Worm (Caenorhabditis elegans) whole organism, late embryonic: ENCODE data around the gene mpst-1.

Experiments used
- C08G9.2 ChIP-seq: sonication (generic microtip); optimal IDR thresholded peaks from 2 replicates; lab custom pipeline; 2016; ENCODE audit warnings: mild to moderate bottlenecking, missing genetic modification characterization, moderate library complexity, missing compliant biosample characterization
- C38D4.7 ChIP-seq: fragments of 200-800 bp; sonication (Bioruptor generic); optimal IDR thresholded peaks from 2 replicates; lab custom pipeline; 2018; ENCODE audit warnings: mild to moderate bottlenecking, missing genetic modification characterization, moderate library complexity, missing compliant biosample characterization
- K02D7.2 ChIP-seq: sonication (generic microtip); optimal IDR thresholded peaks from 2 replicates; lab custom pipeline; 2017; ENCODE audit warnings: mild to moderate bottlenecking, missing genetic modification characterization, missing compliant biosample characterization
- K09A11.1 ChIP-seq: sonication (generic microtip); optimal IDR thresholded peaks from 2 replicates; lab custom pipeline; 2017; ENCODE audit warnings: antibody characterized with exemption, mild to moderate bottlenecking, missing genetic modification characterization, missing compliant biosample characterization; ENCODE audit not compliant: insufficient read depth
- ahr-1 ChIP-seq: sonication (generic microtip); optimal IDR thresholded peaks from 2 replicates; lab custom pipeline; 2016; ENCODE audit warnings: missing genetic modification characterization, missing compliant biosample characterization
- ama-1 ChIP-seq: fragments of 150-350 bp; optimal IDR thresholded peaks from 2 replicates; lab custom pipeline; 2014
- ceh-18 ChIP-seq: sonication (generic microtip); optimal IDR thresholded peaks from 2 replicates; lab custom pipeline; 2016; ENCODE audit warnings: missing genetic modification characterization, missing compliant biosample characterization
- ceh-19 ChIP-seq: fragments of 200-800 bp; sonication (Bioruptor generic); optimal IDR thresholded peaks from 2 replicates; lab custom pipeline; 2018; ENCODE audit warnings: mild to moderate bottlenecking, missing genetic modification characterization, missing compliant biosample characterization
- ceh-2 ChIP-seq: sonication (generic microtip); optimal IDR thresholded peaks from 2 replicates; lab custom pipeline; 2016; ENCODE audit warnings: missing genotype, missing genetic modification characterization, missing compliant biosample characterization
- ceh-34 ChIP-seq: sonication (generic microtip); optimal IDR thresholded peaks from 2 replicates; lab custom pipeline; 2016; ENCODE audit warnings: mild to moderate bottlenecking, missing genetic modification characterization, missing compliant biosample characterization
- ceh-48 ChIP-seq: sonication (generic microtip); optimal IDR thresholded peaks from 2 replicates; lab custom pipeline; 2016; ENCODE audit warnings: missing genetic modification characterization, inconsistent platforms, missing compliant biosample characterization
- dve-1 ChIP-seq: sonication (generic microtip); optimal IDR thresholded peaks from 2 replicates; lab custom pipeline; 2017; ENCODE audit warnings: antibody characterized with exemption, mild to moderate bottlenecking, missing genetic modification characterization, missing compliant biosample characterization
- elt-2 ChIP-seq: sonication (generic microtip); optimal IDR thresholded peaks from 2 replicates; lab custom pipeline; 2016; ENCODE audit warnings: missing genetic modification reagents, missing genetic modification characterization, missing compliant biosample characterization
- elt-4 ChIP-seq: sonication (generic microtip); optimal IDR thresholded peaks from 2 replicates; lab custom pipeline; 2016; ENCODE audit warnings: missing genetic modification characterization, missing compliant biosample characterization
- fax-1 ChIP-seq: sonication (generic microtip); optimal IDR thresholded peaks from 2 replicates; lab custom pipeline; 2016; ENCODE audit warnings: missing genotype, missing genetic modification characterization, missing compliant biosample characterization
- fkh-6 ChIP-seq: sonication (generic microtip); optimal IDR thresholded peaks from 2 replicates; lab custom pipeline; 2016; ENCODE audit warnings: missing genetic modification characterization, missing compliant biosample characterization
- gmeb-2 ChIP-seq: sonication (generic microtip); optimal IDR thresholded peaks from 2 replicates; lab custom pipeline; 2016; ENCODE audit warnings: missing genetic modification characterization, inconsistent platforms, missing compliant biosample characterization
- hlh-13 ChIP-seq: fragments of 200-800 bp; sonication (Bioruptor generic); optimal IDR thresholded peaks from 2 replicates; lab custom pipeline; 2018; ENCODE audit warnings: mild to moderate bottlenecking, missing genetic modification characterization, missing compliant biosample characterization
- hlh-15 ChIP-seq: sonication (generic microtip); optimal IDR thresholded peaks from 2 replicates; lab custom pipeline; 2016; ENCODE audit warnings: missing genetic modification characterization, missing compliant biosample characterization
- madf-2 ChIP-seq: sonication (generic microtip); optimal IDR thresholded peaks from 2 replicates; lab custom pipeline; 2017; ENCODE audit warnings: missing genetic modification characterization, missing compliant biosample characterization
- nfya-1 ChIP-seq: sonication (generic microtip); optimal IDR thresholded peaks from 2 replicates; lab custom pipeline; 2017; ENCODE audit warnings: missing genetic modification characterization, mild to moderate bottlenecking, missing compliant biosample characterization, antibody characterized with exemption, moderate library complexity
- nhr-11 ChIP-seq: fragments of 150-350 bp; optimal IDR thresholded peaks from 2 replicates; lab custom pipeline; 2014; ENCODE audit warnings: missing biosample characterization, missing genetic modification characterization
- odd-2 ChIP-seq: sonication (generic microtip); optimal IDR thresholded peaks from 2 replicates; lab custom pipeline; 2017; ENCODE audit warnings: antibody characterized with exemption, mild to moderate bottlenecking, missing genetic modification characterization, missing compliant biosample characterization
- pag-3 ChIP-seq: sonication (generic microtip); optimal IDR thresholded peaks from 2 replicates; lab custom pipeline; 2016; ENCODE audit warnings: missing compliant biosample characterization, missing genetic modification characterization, borderline replicate concordance
- pax-1 ChIP-seq: fragments of 150-350 bp; optimal IDR thresholded peaks from 2 replicates; lab custom pipeline; 2014; ENCODE audit warnings: missing biosample characterization, missing genetic modification characterization
- ref-2 ChIP-seq: sonication (generic microtip); optimal IDR thresholded peaks from 2 replicates; lab custom pipeline; 2016; ENCODE audit warnings: missing genetic modification characterization, missing compliant biosample characterization
- rnt-1 ChIP-seq: sonication (generic microtip); optimal IDR thresholded peaks from 2 replicates; lab custom pipeline; 2016; ENCODE audit warnings: missing genetic modification characterization, missing compliant biosample characterization
- sdc-2 ChIP-seq: sonication (generic microtip); optimal IDR thresholded peaks from 2 replicates; lab custom pipeline; 2016; ENCODE audit warnings: missing genotype, missing genetic modification characterization, missing compliant biosample characterization
- sox-2 ChIP-seq: fragments of 200-800 bp; sonication (Bioruptor generic); IDR thresholded peaks from 2 replicates; pipeline ENCODE4 v1.3.6; 2022; ENCODE audit warnings: missing genetic modification reagents, missing genetic modification characterization, missing compliant biosample characterization
- syd-9 ChIP-seq: sonication (generic microtip); optimal IDR thresholded peaks from 2 replicates; lab custom pipeline; 2016; ENCODE audit warnings: mild to moderate bottlenecking, missing genetic modification characterization, moderate library complexity, missing compliant biosample characterization
- tbx-7 ChIP-seq: sonication (generic microtip); optimal IDR thresholded peaks from 2 replicates; lab custom pipeline; 2016; ENCODE audit warnings: missing genotype, missing genetic modification characterization, missing compliant biosample characterization
- ttx-3 ChIP-seq: sonication (generic microtip); optimal IDR thresholded peaks from 2 replicates; lab custom pipeline; 2016; ENCODE audit warnings: missing genetic modification reagents, missing genetic modification characterization, missing compliant biosample characterization
- unc-86 ChIP-seq: sonication (generic microtip); optimal IDR thresholded peaks from 2 replicates; lab custom pipeline; 2016; ENCODE audit warnings: missing genetic modification characterization, missing compliant biosample characterization
- zip-5 ChIP-seq: sonication (generic microtip); optimal IDR thresholded peaks from 2 replicates; lab custom pipeline; 2016; ENCODE audit warnings: missing genetic modification characterization, missing compliant biosample characterization

The mpst-1 gene

DNA sequence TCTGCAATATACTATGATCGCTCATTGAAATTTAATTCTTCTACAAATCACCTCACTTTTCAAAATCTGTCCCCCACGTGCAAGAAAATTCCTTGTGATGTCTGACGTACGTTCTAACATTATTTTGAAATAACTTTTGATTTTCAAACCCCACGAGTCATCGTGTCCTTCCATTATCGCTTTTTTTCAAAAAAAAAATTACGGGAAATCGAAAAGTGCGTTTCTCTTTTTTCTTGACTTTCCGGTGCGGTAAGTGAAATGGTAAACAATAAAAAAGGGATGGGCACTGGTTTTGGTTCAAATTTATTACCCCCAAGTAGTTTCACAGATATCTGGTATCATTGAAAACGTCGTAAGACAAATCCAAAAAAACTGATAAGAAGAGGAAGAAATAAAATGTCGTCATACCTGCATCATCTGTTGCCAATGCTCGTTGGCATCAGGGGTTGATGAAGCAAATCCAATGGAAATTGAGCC is 23.3 kb downstream of the mpst-1 start:
- TF ChIP-seq ahr-1 (tag; lab: Kevin White, UChicago) (no peak), elt-4 (tag; lab: Kevin White, UChicago) (no peak), dve-1 (tag; lab: Kevin White, UChicago) (no peak), pax-1 (tag; lab: Kevin White, UChicago) (no peak), hlh-15 (tag; lab: Kevin White, UChicago) (no peak), odd-2 (tag; lab: Kevin White, UChicago) (no peak)

DNA sequence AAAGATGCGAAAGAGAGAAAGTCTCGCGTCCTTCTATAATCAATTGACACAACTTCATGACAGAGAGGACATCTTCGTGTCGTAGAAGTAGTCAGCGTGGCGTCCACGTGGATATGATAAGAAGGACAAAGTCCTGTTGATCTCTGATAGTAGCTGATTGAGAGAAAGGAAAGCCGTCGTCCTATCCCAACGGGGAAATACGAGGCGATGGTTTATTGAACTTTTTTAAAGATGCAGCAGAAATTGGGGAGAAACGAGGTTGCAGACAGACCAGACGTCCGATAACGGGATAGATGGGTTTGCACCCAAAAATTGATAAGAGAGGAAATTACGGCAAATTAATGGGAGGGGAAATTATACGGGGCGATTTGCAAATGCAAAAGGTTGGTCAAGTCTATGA is 24.4 kb downstream of the mpst-1 start:
- TF ChIP-seq dve-1 (tag; lab: Kevin White, UChicago) (no peak), pag-3 (tag; lab: Kevin White, UChicago) (no peak), ama-1 (lab: Kevin White, UChicago) (no peak), madf-2 (no peak), C08G9.2 (no peak), sox-2 (GFP tag; lab: Robert Waterston, UW) (no peak), K02D7.2 (tag; lab: Kevin White, UChicago) (no peak), ceh-34 (no peak), nhr-11 (tag; lab: Kevin White, UChicago) (no peak), ceh-48 (tag; lab: Kevin White, UChicago) (no peak), zip-5 (tag; lab: Kevin White, UChicago) (no peak), unc-86 (no peak), syd-9 (tag; lab: Kevin White, UChicago) (no peak), hlh-15 (tag; lab: Kevin White, UChicago) (no peak), ttx-3 (tag; lab: Kevin White, UChicago) (no peak), gmeb-2 (tag; lab: Kevin White, UChicago) (no peak), rnt-1 (tag; lab: Kevin White, UChicago) (no peak), ref-2 (tag; lab: Kevin White, UChicago) (no peak), fkh-6 (tag; lab: Kevin White, UChicago) (no peak)
- TF ChIP-seq, all 69 proteins: peak for 0

DNA sequence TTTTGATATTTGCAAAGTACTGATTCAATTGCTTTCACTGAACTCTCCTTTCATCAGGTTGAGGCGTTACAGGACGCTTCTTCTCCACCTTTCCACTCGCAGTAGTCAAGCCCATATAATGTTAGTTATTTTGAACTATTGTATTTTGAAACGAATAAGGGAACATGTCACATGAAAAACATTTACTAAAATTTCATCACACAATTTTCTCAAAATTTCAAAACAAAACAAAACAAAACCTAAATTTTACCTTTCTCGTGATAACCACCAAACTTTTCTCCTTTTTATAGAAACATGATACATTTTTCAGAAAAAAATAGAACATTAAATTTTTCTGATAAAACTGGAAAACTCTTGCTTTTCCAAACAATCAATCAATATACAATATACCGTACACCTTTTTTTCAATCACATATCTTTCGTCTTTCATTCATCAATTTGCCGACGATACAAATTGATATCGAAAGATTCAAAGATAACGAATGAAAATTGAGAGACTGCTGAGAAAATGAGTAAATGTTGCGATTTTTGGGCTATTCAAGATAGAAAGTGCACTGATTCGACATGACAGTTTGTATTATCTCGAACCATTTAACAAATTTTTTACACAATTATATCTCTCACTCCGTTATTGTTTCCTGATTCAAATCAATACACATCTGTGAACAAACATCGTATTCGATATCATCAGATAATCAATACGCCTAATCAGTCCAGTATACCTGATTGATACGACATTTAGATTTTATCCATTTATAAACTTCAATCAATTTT is 25.6 kb downstream of the mpst-1 start:
- TF ChIP-seq ama-1 (lab: Kevin White, UChicago) (no peak), elt-2 (peak; percentile 40)

DNA sequence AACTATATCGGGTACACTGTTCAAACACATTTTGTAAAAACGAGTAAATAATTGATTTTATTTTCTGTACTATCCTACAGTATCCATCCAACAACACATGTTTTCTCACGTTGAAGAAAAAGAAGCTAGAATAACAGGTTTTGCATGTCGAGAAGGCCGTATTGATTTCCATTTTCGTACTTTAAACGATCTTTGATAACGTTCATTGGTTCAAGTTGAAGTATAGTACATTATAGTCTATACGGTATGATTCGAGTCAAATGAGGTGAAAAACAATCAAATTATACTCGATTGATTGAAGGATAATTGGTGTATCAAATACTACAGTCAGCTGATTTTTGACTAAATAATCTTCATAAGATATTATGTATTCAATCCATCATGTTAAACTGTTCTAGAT is 26.4 kb downstream of the mpst-1 start:
- TF ChIP-seq dve-1 (tag; lab: Kevin White, UChicago) = no peak
- no peak for TF ChIP-seq hlh-15 (tag; lab: Kevin White, UChicago)
- TF ChIP-seq hlh-13 (GFP tag; lab: Kevin White, UChicago) = no peak
- TF ChIP-seq K09A11.1 = no peak
- no peak for TF ChIP-seq nfya-1 (tag; lab: Kevin White, UChicago)
- no peak for TF ChIP-seq zip-5 (tag; lab: Kevin White, UChicago)
- TF ChIP-seq C38D4.7 = no peak
- no peak for TF ChIP-seq ceh-2 (tag; lab: Kevin White, UChicago)
- no peak for TF ChIP-seq elt-2
- TF ChIP-seq fax-1 = no peak
- no peak for TF ChIP-seq gmeb-2 (tag; lab: Kevin White, UChicago)
- no peak for TF ChIP-seq tbx-7
- no peak for TF ChIP-seq sdc-2
- TF ChIP-seq ceh-18 (tag; lab: Kevin White, UChicago) = no peak
- TF ChIP-seq pag-3 (tag; lab: Kevin White, UChicago) = no peak
- no peak for TF ChIP-seq ceh-19 (GFP tag; lab: Kevin White, UChicago)
